Worm (Caenorhabditis elegans) whole organism, L3 larva: Measurements from ENCODE around the gene F49C12.12.

Experiments
- ama-1 ChIP-seq: fragments of 150-350 bp; optimal IDR thresholded peaks from 2 replicates; lab custom pipeline; 2018
- daf-12 ChIP-seq: fragments of 150-350 bp; optimal IDR thresholded peaks from 2 replicates; lab custom pipeline; 2014; ENCODE audit warnings: missing biosample characterization, missing genetic modification reagents, missing genetic modification characterization
- egl-27 ChIP-seq: sonication (generic microtip); optimal IDR thresholded peaks from 4 replicates; lab custom pipeline; 2017; ENCODE audit warnings: missing biosample characterization, missing genetic modification reagents, missing genetic modification characterization
- elt-1 ChIP-seq: fragments of 150-350 bp; optimal IDR thresholded peaks from 2 replicates; lab custom pipeline; 2014; ENCODE audit warnings: missing biosample characterization, missing genetic modification characterization
- elt-3 ChIP-seq, 3 experiments: fragments of 150-350 bp in 1 of 3; sonication (generic microtip) in 2 of 3; optimal IDR thresholded peaks; 2 replicates in 2 of 3; 4 replicates in 1 of 3; lab custom pipeline; 2014 to 2017; ENCODE audit warnings: missing biosample characterization in 3 of 3, missing genetic modification characterization in 3 of 3
- jun-1 ChIP-seq: fragments of 150-350 bp; optimal IDR thresholded peaks from 2 replicates; lab custom pipeline; 2014; ENCODE audit warnings: missing biosample characterization, missing genetic modification reagents, missing genetic modification characterization
- lin-39 ChIP-seq: fragments of 150-350 bp; optimal IDR thresholded peaks from 2 replicates; lab custom pipeline; 2018; ENCODE audit warnings: missing biosample characterization, missing genetic modification reagents, missing genetic modification characterization
- nhr-23 ChIP-seq: fragments of 150-350 bp; optimal IDR thresholded peaks from 2 replicates; lab custom pipeline; 2014; ENCODE audit warnings: missing biosample characterization, missing genetic modification reagents, missing genetic modification characterization
- unc-62 ChIP-seq: fragments of 150-350 bp; sonication (generic microtip); optimal IDR thresholded peaks from 4 replicates; lab custom pipeline; 2014; ENCODE audit warnings: missing biosample characterization, missing genetic modification reagents, missing genetic modification characterization

ce11 chrIV:9341591-9341990 lies 20.7 kb upstream of the F49C12.12 start, which contains the start of gene vps-26:
- TF ChIP-seq elt-3 (tag; optimal IDR thresholded peaks at IDR 0.05; lab: Kevin White, UChicago) (no peak), ama-1 (lab: Kevin White, UChicago) (no peak), nhr-23 (no peak), elt-1 (tag; lab: Kevin White, UChicago) (no peak), egl-27 (tag; lab: Kevin White, UChicago) (no peak), daf-12 (no peak), lin-39 (no peak), jun-1 (tag; lab: Kevin White, UChicago) (no peak), unc-62 (GFP tag; lab: Kevin White, UChicago) (no peak)
